Worm (Caenorhabditis elegans) whole organism, early embryonic: ENCODE results near the gene ccg-1.
"Not testable (repeated sequence)": the region's sequence is repeated elsewhere in the genome, so short reads cannot be mapped to it uniquely, and the experiment has no call there.

ENCODE experiments used
- B0310.2 ChIP-seq: sonication (generic microtip); optimal IDR thresholded peaks from 2 replicates; lab custom pipeline; 2016; ENCODE audit warnings: mild to moderate bottlenecking, missing genetic modification characterization, missing compliant biosample characterization
- F13C5.2 ChIP-seq: sonication (generic microtip); optimal IDR thresholded peaks from 2 replicates; lab custom pipeline; 2017; ENCODE audit warnings: mild to moderate bottlenecking, missing genetic modification characterization, inconsistent platforms, missing compliant biosample characterization
- ama-1 ChIP-seq: fragments of 150-350 bp; optimal IDR thresholded peaks from 2 replicates; lab custom pipeline; 2014
- ceh-13 ChIP-seq: fragments of 200-800 bp; sonication (Bioruptor generic); optimal IDR thresholded peaks from 2 replicates; lab custom pipeline; 2018; ENCODE audit warnings: mild to moderate bottlenecking, missing genetic modification characterization, missing compliant biosample characterization
- ceh-36 ChIP-seq: sonication (generic microtip); optimal IDR thresholded peaks from 2 replicates; lab custom pipeline; 2016; ENCODE audit warnings: missing genetic modification characterization, inconsistent platforms, missing compliant biosample characterization
- ets-7 ChIP-seq: sonication (generic microtip); optimal IDR thresholded peaks from 2 replicates; lab custom pipeline; 2016; ENCODE audit warnings: missing genotype, missing genetic modification characterization, missing compliant biosample characterization
- hmbx-1 ChIP-seq: sonication (generic microtip); optimal IDR thresholded peaks from 2 replicates; lab custom pipeline; 2016; ENCODE audit warnings: mild to moderate bottlenecking, missing genetic modification characterization, missing compliant biosample characterization
- hmg-4 ChIP-seq: fragments of 200-800 bp; sonication (Bioruptor generic); optimal IDR thresholded peaks from 2 replicates; lab custom pipeline; 2018; ENCODE audit warnings: mild to moderate bottlenecking, missing genetic modification characterization, missing compliant biosample characterization
- hnd-1 ChIP-seq: sonication (generic microtip); optimal IDR thresholded peaks from 2 replicates; lab custom pipeline; 2016; ENCODE audit warnings: missing genetic modification characterization, missing compliant biosample characterization
- sea-1 ChIP-seq: fragments of 200-800 bp; sonication (Bioruptor generic); conservative IDR thresholded peaks from 2 replicates; pipeline ENCODE4 v1.3.6; 2022; ENCODE audit warnings: missing genetic modification characterization, missing compliant biosample characterization
- tbx-11 ChIP-seq: fragments of 200-800 bp; sonication (Bioruptor generic); IDR thresholded peaks from 2 replicates; pipeline ENCODE4 v1.3.6; 2022; ENCODE audit warnings: missing genetic modification characterization, missing compliant biosample characterization
- tbx-37 ChIP-seq: fragments of 200-800 bp; sonication (Bioruptor generic); conservative IDR thresholded peaks from 2 replicates; pipeline ENCODE4 v1.3.6; 2022; ENCODE audit warnings: missing genetic modification reagents, missing genetic modification characterization, missing compliant biosample characterization
- tra-4 ChIP-seq: sonication (generic microtip); optimal IDR thresholded peaks from 2 replicates; lab custom pipeline; 2017; ENCODE audit warnings: missing genetic modification characterization, missing compliant biosample characterization

ce11 chrIV:15311590-15311989 is 36.0 kb upstream of the ccg-1 start, which contains the start of gene Y73F8A.12:
- not testable (repeated sequence) for TF ChIP-seq tbx-37 (GFP tag; lab: Robert Waterston, UW); tra-4 (tag; lab: Kevin White, UChicago); hmg-4; B0310.2 (tag; lab: Kevin White, UChicago); F13C5.2 (tag; lab: Kevin White, UChicago); ama-1 (lab: Kevin White, UChicago); ceh-36 (tag; lab: Kevin White, UChicago); hnd-1 (tag; lab: Kevin White, UChicago); hmbx-1; tbx-11 (GFP tag; lab: Robert Waterston, UW); sea-1 (GFP tag; lab: Robert Waterston, UW); ceh-13 (GFP tag; lab: Kevin White, UChicago); ets-7 (tag; lab: Kevin White, UChicago)
